Worm (Caenorhabditis elegans) whole organism, mixed stage, embryonic: ENCODE data around the gene scc-3.

ENCODE experiments used
- bed-3 ChIP-seq: fragments of 200-800 bp; sonication (Bioruptor generic); optimal IDR thresholded peaks from 3 replicates; lab custom pipeline; 2018; ENCODE audit warnings: mild to moderate bottlenecking, missing genetic modification characterization, moderate library complexity, missing compliant biosample characterization
- ces-1 ChIP-seq: fragments of 150-350 bp; optimal IDR thresholded peaks from 2 replicates; lab custom pipeline; 2014; ENCODE audit warnings: missing biosample characterization, missing genetic modification reagents, missing genetic modification characterization
- lin-13 ChIP-seq: fragments of 150-350 bp; optimal IDR thresholded peaks from 2 replicates; lab custom pipeline; 2014; ENCODE audit warnings: missing biosample characterization, missing genetic modification characterization
- mab-5 ChIP-seq: fragments of 150-350 bp; optimal IDR thresholded peaks from 2 replicates; lab custom pipeline; 2014; ENCODE audit warnings: missing biosample characterization, missing genetic modification characterization
- nhr-28 ChIP-seq: fragments of 150-350 bp; optimal IDR thresholded peaks from 2 replicates; lab custom pipeline; 2014; ENCODE audit warnings: missing biosample characterization, missing genetic modification characterization
- ztf-11 ChIP-seq: fragments of 150-350 bp; optimal IDR thresholded peaks from 2 replicates; lab custom pipeline; 2014; ENCODE audit warnings: missing biosample characterization, missing genetic modification characterization

- TF ChIP-seq ztf-11 (tag; lab: Kevin White, UChicago): no peak
- TF ChIP-seq mab-5 (tag; lab: Kevin White, UChicago): no peak
- TF ChIP-seq ces-1 (GFP tag; lab: Kevin White, UChicago): no peak
- TF ChIP-seq nhr-28 (tag; lab: Kevin White, UChicago): no peak
- no peak for TF ChIP-seq lin-13 (tag; lab: Kevin White, UChicago)
- no peak for TF ChIP-seq bed-3
These were observed 9.5 kb downstream of the scc-3 start, which contains the start of gene ZC455.1 for ce11 chrV:12773222-12773621.
